Worm (Caenorhabditis elegans) whole organism, L4 larva: ENCODE data around the gene B0244.10.
A peak's percentile ranks its signal among the peaks of the same experiment; 100 is the strongest.

Source experiments
- D1046.2 ChIP-seq: fragments of 200-800 bp; sonication (Bioruptor generic); IDR thresholded peaks from 2 replicates; pipeline ENCODE4 v1.3.6; 2022; ENCODE audit warnings: missing genetic modification characterization, missing compliant biosample characterization
- F49E8.2 ChIP-seq: sonication (generic microtip); optimal IDR thresholded peaks from 2 replicates; lab custom pipeline; 2016; ENCODE audit warnings: missing compliant biosample characterization, mild to moderate bottlenecking, missing genetic modification characterization, borderline replicate concordance
- Y105C5A.15 ChIP-seq: fragments of 200-800 bp; sonication (Bioruptor generic); IDR thresholded peaks from 2 replicates; pipeline ENCODE4 v1.3.6; 2022; ENCODE audit warnings: missing genetic modification characterization, missing compliant biosample characterization
- Y5F2A.4 ChIP-seq: fragments of 200-800 bp; sonication (Bioruptor generic); optimal IDR thresholded peaks from 2 replicates; lab custom pipeline; 2018; ENCODE audit warnings: mild to moderate bottlenecking, missing genetic modification characterization, missing compliant biosample characterization
- Y75B8A.6 ChIP-seq: fragments of 200-800 bp; sonication (Bioruptor generic); IDR thresholded peaks from 2 replicates; pipeline ENCODE4 v1.3.6; 2022; ENCODE audit warnings: missing genetic modification reagents, missing genetic modification characterization, missing compliant biosample characterization
- aha-1 ChIP-seq: fragments of 150-350 bp; peaks from one replicate; lab custom pipeline; 2014; ENCODE audit warnings: missing biosample characterization, missing genetic modification characterization
- aly-2 ChIP-seq: sonication (generic microtip); optimal IDR thresholded peaks from 2 replicates; lab custom pipeline; 2018; ENCODE audit warnings: missing biosample characterization, missing genetic modification characterization
- ama-1 ChIP-seq: fragments of 150-350 bp; optimal IDR thresholded peaks from 2 replicates; lab custom pipeline; 2014; ENCODE audit warnings: inconsistent platforms, mixed read lengths
- attf-4 ChIP-seq: sonication (generic microtip); optimal IDR thresholded peaks from 3 replicates; lab custom pipeline; 2017; ENCODE audit warnings: missing biosample characterization, missing genetic modification characterization
- ceh-20 ChIP-seq: fragments of 200-800 bp; sonication (Bioruptor generic); IDR thresholded peaks from 2 replicates; pipeline ENCODE4 v1.3.6; 2022; ENCODE audit warnings: missing genetic modification reagents, missing genetic modification characterization, missing compliant biosample characterization
- ceh-28 ChIP-seq: fragments of 150-350 bp; optimal IDR thresholded peaks from 2 replicates; lab custom pipeline; 2014; ENCODE audit warnings: missing biosample characterization, missing genetic modification reagents, missing genetic modification characterization
- ceh-44 ChIP-seq: fragments of 200-800 bp; sonication (Bioruptor generic); IDR thresholded peaks from 2 replicates; pipeline ENCODE4 v1.3.6; 2022; ENCODE audit warnings: missing genetic modification reagents, missing genetic modification characterization, missing compliant biosample characterization
- ctbp-1 ChIP-seq: fragments of 200-800 bp; sonication (Bioruptor generic); IDR thresholded peaks from 2 replicates; pipeline ENCODE4 v1.3.6; 2022; ENCODE audit warnings: missing genetic modification reagents, missing genetic modification characterization, missing compliant biosample characterization
- daf-16 ChIP-seq, 3 experiments: sonication (generic microtip); optimal IDR thresholded peaks; 2 replicates each; lab custom pipeline; 2016 to 2017; ENCODE audit warnings: missing genetic modification characterization in 3 of 3, missing genetic modification reagents in 3 of 3, mild to moderate bottlenecking in 2 of 3, missing compliant biosample characterization in 2 of 3, missing biosample characterization in 1 of 3, moderate library complexity in 1 of 3
- daf-19 ChIP-seq: fragments of 200-800 bp; sonication (Bioruptor generic); conservative IDR thresholded peaks from 2 replicates; pipeline ENCODE4 v1.3.6; 2022; ENCODE audit warnings: missing genetic modification characterization, missing compliant biosample characterization
- dmd-6 ChIP-seq: fragments of 200-800 bp; sonication (Bioruptor generic); IDR thresholded peaks from 2 replicates; pipeline ENCODE4 v1.3.6; 2022; ENCODE audit warnings: missing genetic modification reagents, missing genetic modification characterization, missing compliant biosample characterization
- dmd-8 ChIP-seq: fragments of 200-800 bp; sonication (Bioruptor generic); IDR thresholded peaks from 2 replicates; pipeline ENCODE4 v1.3.6; 2022; ENCODE audit warnings: missing genetic modification characterization, missing compliant biosample characterization
- dmd-9 ChIP-seq: fragments of 200-800 bp; sonication (Bioruptor generic); IDR thresholded peaks from 2 replicates; pipeline ENCODE4 v1.3.6; 2022; ENCODE audit warnings: missing genetic modification reagents, missing genetic modification characterization, missing compliant biosample characterization
- duxl-1 ChIP-seq: sonication (generic microtip); optimal IDR thresholded peaks from 2 replicates; lab custom pipeline; 2016; ENCODE audit warnings: mild to moderate bottlenecking, missing genetic modification characterization, moderate library complexity, missing compliant biosample characterization; ENCODE audit not compliant: poor library complexity
- dve-1 ChIP-seq: sonication (generic microtip); optimal IDR thresholded peaks from 2 replicates; lab custom pipeline; 2017; ENCODE audit warnings: antibody characterized with exemption, mild to moderate bottlenecking, missing genetic modification characterization, missing compliant biosample characterization; ENCODE audit not compliant: insufficient read depth
- egl-43 ChIP-seq: fragments of 200-800 bp; sonication (Bioruptor generic); IDR thresholded peaks from 2 replicates; pipeline ENCODE4 v1.3.6; 2022; ENCODE audit warnings: missing genetic modification reagents, missing genetic modification characterization, missing compliant biosample characterization
- fos-1 ChIP-seq: fragments of 150-350 bp; optimal IDR thresholded peaks from 2 replicates; lab custom pipeline; 2014; ENCODE audit warnings: missing biosample characterization, missing genetic modification characterization
- hlh-30 ChIP-seq: sonication (generic microtip); optimal IDR thresholded peaks from 2 replicates; lab custom pipeline; 2017; ENCODE audit warnings: antibody characterized with exemption, mild to moderate bottlenecking, missing genetic modification characterization, missing compliant biosample characterization; ENCODE audit not compliant: insufficient read depth
- lin-15B ChIP-seq: fragments of 150-350 bp; sonication (generic microtip); optimal IDR thresholded peaks from 3 replicates; lab custom pipeline; 2014; ENCODE audit warnings: missing biosample characterization, missing genetic modification characterization
- lin-29 ChIP-seq: fragments of 200-800 bp; sonication (Bioruptor generic); IDR thresholded peaks from 2 replicates; pipeline ENCODE4 v1.3.6; 2022; ENCODE audit warnings: missing genetic modification reagents, missing genetic modification characterization, missing compliant biosample characterization
- lin-38 ChIP-seq: fragments of 200-800 bp; sonication (Bioruptor generic); IDR thresholded peaks from 2 replicates; pipeline ENCODE4 v1.3.6; 2022; ENCODE audit warnings: missing genetic modification reagents, missing genetic modification characterization, missing compliant biosample characterization
- mdt-29 ChIP-seq: fragments of 200-800 bp; sonication (Bioruptor generic); IDR thresholded peaks from 2 replicates; pipeline ENCODE4 v1.3.6; 2022; ENCODE audit warnings: missing genetic modification reagents, missing genetic modification characterization, missing compliant biosample characterization
- mes-2 ChIP-seq: sonication (generic microtip); optimal IDR thresholded peaks from 2 replicates; lab custom pipeline; 2016; ENCODE audit warnings: missing genotype, mild to moderate bottlenecking, missing genetic modification characterization, missing compliant biosample characterization; ENCODE audit not compliant: poor library complexity, severe bottlenecking
- nhr-10 ChIP-seq: fragments of 150-350 bp; optimal IDR thresholded peaks from 2 replicates; lab custom pipeline; 2014; ENCODE audit warnings: missing biosample characterization, missing genetic modification characterization
- nhr-102 ChIP-seq: sonication (generic microtip); optimal IDR thresholded peaks from 2 replicates; lab custom pipeline; 2016; ENCODE audit warnings: mild to moderate bottlenecking, missing genetic modification characterization, moderate library complexity, missing compliant biosample characterization
- nhr-237 ChIP-seq: sonication (generic microtip); optimal IDR thresholded peaks from 2 replicates; lab custom pipeline; 2017; ENCODE audit warnings: missing biosample characterization, missing genetic modification characterization
- nhr-77 ChIP-seq: fragments of 150-350 bp; optimal IDR thresholded peaks from 2 replicates; lab custom pipeline; 2014; ENCODE audit warnings: missing biosample characterization, missing genetic modification characterization
- php-3 ChIP-seq: fragments of 200-800 bp; sonication (Bioruptor generic); IDR thresholded peaks from 2 replicates; pipeline ENCODE4 v1.3.6; 2022; ENCODE audit warnings: missing genetic modification reagents, missing genetic modification characterization, missing compliant biosample characterization
- pqm-1 ChIP-seq: sonication (generic microtip); optimal IDR thresholded peaks from 2 replicates; lab custom pipeline; 2017; ENCODE audit warnings: missing biosample characterization, missing genetic modification characterization
- set-16 ChIP-seq: fragments of 200-800 bp; sonication (Bioruptor generic); IDR thresholded peaks from 2 replicates; pipeline ENCODE4 v1.3.6; 2022; ENCODE audit warnings: missing genetic modification reagents, missing genetic modification characterization, missing compliant biosample characterization
- spr-1 ChIP-seq: sonication (generic microtip); optimal IDR thresholded peaks from 2 replicates; lab custom pipeline; 2016; ENCODE audit warnings: mild to moderate bottlenecking, missing genetic modification characterization, missing compliant biosample characterization
- tra-1 ChIP-seq: fragments of 200-800 bp; sonication (Bioruptor generic); IDR thresholded peaks from 2 replicates; pipeline ENCODE4 v1.3.6; 2022; ENCODE audit warnings: missing genetic modification reagents, missing genetic modification characterization, missing compliant biosample characterization
- unc-39 ChIP-seq: sonication (generic microtip); optimal IDR thresholded peaks from 2 replicates; lab custom pipeline; 2017; ENCODE audit warnings: missing biosample characterization, missing genetic modification characterization
- unc-62 ChIP-seq, 3 experiments: fragments of 150-350 bp in 1 of 3; sonication (generic microtip); optimal IDR thresholded peaks in 2 of 3; peaks in 1 of 3; 1 replicate in 1 of 3; 2 replicates in 2 of 3; lab custom pipeline; 2014 to 2017; ENCODE audit warnings: missing biosample characterization in 3 of 3, missing genetic modification characterization in 3 of 3, missing genetic modification reagents in 3 of 3, missing genotype in 1 of 3
- zag-1 ChIP-seq: fragments of 150-350 bp; optimal IDR thresholded peaks from 2 replicates; lab custom pipeline; 2014; ENCODE audit warnings: missing biosample characterization, missing genetic modification characterization
- zfp-2 ChIP-seq: sonication (generic microtip); optimal IDR thresholded peaks from 2 replicates; lab custom pipeline; 2016; ENCODE audit warnings: mild to moderate bottlenecking, missing genetic modification characterization, missing compliant biosample characterization

B0244.10 gene

ce11 chrIII:5711242-5711641, 23.7 kb upstream of the B0244.10 start, which contains the start of gene rbm-26:
rbm-26 (plus strand) TSS chrIII:5711542.
- TF ChIP-seq daf-16 (GFP tag; optimal IDR thresholded peaks at IDR 0.05; lab: Kevin White, UChicago) (no peak), daf-16 (tag; optimal IDR thresholded peaks at IDR 0.05; lab: Kevin White, UChicago) (peak; percentile 6), spr-1 (tag; lab: Kevin White, UChicago) (no peak), ceh-28 (no peak), D1046.2 (GFP tag; lab: Robert Waterston, UW) (no peak)

- TF ChIP-seq D1046.2 (GFP tag; lab: Robert Waterston, UW) (0 out of 2 replicates have a peak, but pooled peaks have one; percentile 25), zag-1 (tag; lab: Kevin White, UChicago) (no peak), lin-29 (no peak), aha-1 (peak; percentile 93), Y5F2A.4 (GFP tag; lab: Kevin White, UChicago) (no peak), nhr-10 (tag; lab: Kevin White, UChicago) (no peak), unc-62 (GFP tag; optimal IDR thresholded peaks at IDR 0.05 in 1 of 2; lab: Kevin White, UChicago) (peak in 1 of 2 experiments; percentile 32), unc-62 (tag; optimal IDR thresholded peaks at IDR 0.05; lab: Kevin White, UChicago) (no peak), tra-1 (GFP tag; lab: Robert Waterston, UW) (no peak), set-16 (GFP tag; lab: Robert Waterston, UW) (peak; percentile 65), dmd-9 (GFP tag; lab: Robert Waterston, UW) (no peak)
These were observed 22.9 kb upstream of the B0244.10 start for ce11 chrIII:5711881-5712643.

ce11 chrIII:5714230-5714983, 20.6 kb upstream of the B0244.10 start, which contains the start of gene arf-1:
arf-1 (plus strand) TSS chrIII:5714886.
- TF ChIP-seq nhr-10 (tag; lab: Kevin White, UChicago) (no peak), D1046.2 (GFP tag; lab: Robert Waterston, UW) (no peak), pqm-1 (tag; lab: Kevin White, UChicago) (no peak), mdt-29 (GFP tag; lab: Robert Waterston, UW) (no peak), unc-62 (GFP tag; optimal IDR thresholded peaks at IDR 0.05 in 1 of 2; lab: Kevin White, UChicago) (peak in 1 of 2 experiments; percentile 21), unc-62 (tag; optimal IDR thresholded peaks at IDR 0.05; lab: Kevin White, UChicago) (no peak), aly-2 (tag; lab: Kevin White, UChicago) (no peak), attf-4 (tag; lab: Kevin White, UChicago) (no peak), fos-1 (tag; lab: Kevin White, UChicago) (no peak), ceh-44 (no peak), dve-1 (peak; percentile 21), duxl-1 (tag; lab: Kevin White, UChicago) (no peak), aha-1 (peak; percentile 65), ceh-28 (no peak), F49E8.2 (tag; lab: Kevin White, UChicago) (no peak), dmd-8 (no peak), hlh-30 (tag; lab: Kevin White, UChicago) (peak; percentile 51), ctbp-1 (no peak), unc-39 (tag; lab: Kevin White, UChicago) (no peak), nhr-237 (tag; lab: Kevin White, UChicago) (no peak), daf-16 (GFP tag; optimal IDR thresholded peaks at IDR 0.05; lab: Kevin White, UChicago) (no peak), daf-16 (tag; optimal IDR thresholded peaks at IDR 0.05; lab: Kevin White, UChicago) (no peak), dmd-6 (GFP tag; lab: Robert Waterston, UW) (no peak), lin-38 (peak; percentile 23; the same call in 1 of the 2 replicates), ceh-20 (GFP tag; lab: Robert Waterston, UW) (no peak), egl-43 (GFP tag; lab: Robert Waterston, UW) (no peak), nhr-77 (tag; lab: Kevin White, UChicago) (no peak), daf-19 (GFP tag; lab: Robert Waterston, UW) (no peak), Y105C5A.15 (GFP tag; lab: Robert Waterston, UW) (no peak), Y75B8A.6 (GFP tag; lab: Robert Waterston, UW) (0 out of 2 replicates have a peak, but pooled peaks have one; percentile 8), nhr-102 (tag; lab: Kevin White, UChicago) (no peak), zfp-2 (tag; lab: Kevin White, UChicago) (no peak), ama-1 (lab: Kevin White, UChicago) (no peak), lin-15B (tag; lab: Kevin White, UChicago) (no peak), php-3 (GFP tag; lab: Robert Waterston, UW) (peak; percentile 76), mes-2 (tag; lab: Kevin White, UChicago) (no peak)
